Worm (Caenorhabditis elegans) whole organism, L4 larva: ENCODE results near the gene vha-13.

Experiments used
- D1046.2 ChIP-seq: fragments of 200-800 bp; sonication (Bioruptor generic); IDR thresholded peaks from 2 replicates; pipeline ENCODE4 v1.3.6; 2022; ENCODE audit warnings: missing genetic modification characterization, missing compliant biosample characterization
- F37D6.2 ChIP-seq: sonication (generic microtip); optimal IDR thresholded peaks from 2 replicates; lab custom pipeline; 2016; ENCODE audit warnings: mild to moderate bottlenecking, missing genetic modification characterization, missing compliant biosample characterization
- F44E2.7 ChIP-seq: fragments of 200-800 bp; sonication (Bioruptor generic); IDR thresholded peaks from 2 replicates; pipeline ENCODE4 v2.1.2; 2022; ENCODE audit warnings: missing genetic modification characterization, missing compliant biosample characterization
- T20F7.1 ChIP-seq: fragments of 200-800 bp; sonication (Bioruptor generic); optimal IDR thresholded peaks from 2 replicates; lab custom pipeline; 2018; ENCODE audit warnings: mild to moderate bottlenecking, missing genetic modification characterization, missing compliant biosample characterization
- aha-1 ChIP-seq: fragments of 150-350 bp; peaks from one replicate; lab custom pipeline; 2014; ENCODE audit warnings: missing biosample characterization, missing genetic modification characterization
- arid-1 ChIP-seq: fragments of 200-800 bp; sonication (Bioruptor generic); conservative IDR thresholded peaks from 2 replicates; pipeline ENCODE4 v1.3.6; 2022; ENCODE audit warnings: missing genetic modification reagents, missing genetic modification characterization, missing compliant biosample characterization
- attf-4 ChIP-seq: sonication (generic microtip); optimal IDR thresholded peaks from 3 replicates; lab custom pipeline; 2017; ENCODE audit warnings: missing biosample characterization, missing genetic modification characterization
- ceh-20 ChIP-seq: fragments of 200-800 bp; sonication (Bioruptor generic); IDR thresholded peaks from 2 replicates; pipeline ENCODE4 v1.3.6; 2022; ENCODE audit warnings: missing genetic modification reagents, missing genetic modification characterization, missing compliant biosample characterization
- ceh-28 ChIP-seq: fragments of 150-350 bp; optimal IDR thresholded peaks from 2 replicates; lab custom pipeline; 2014; ENCODE audit warnings: missing biosample characterization, missing genetic modification reagents, missing genetic modification characterization
- ceh-44 ChIP-seq: fragments of 200-800 bp; sonication (Bioruptor generic); IDR thresholded peaks from 2 replicates; pipeline ENCODE4 v1.3.6; 2022; ENCODE audit warnings: missing genetic modification reagents, missing genetic modification characterization, missing compliant biosample characterization
- ceh-82 ChIP-seq: sonication (generic microtip); optimal IDR thresholded peaks from 2 replicates; lab custom pipeline; 2017; ENCODE audit warnings: missing biosample characterization, missing genetic modification characterization
- cey-2 ChIP-seq: sonication (generic microtip); optimal IDR thresholded peaks from 3 replicates; lab custom pipeline; 2017; ENCODE audit warnings: missing genetic modification characterization, mild to moderate bottlenecking, missing compliant biosample characterization, antibody characterized with exemption, borderline replicate concordance; ENCODE audit not compliant: insufficient read depth
- daf-16 ChIP-seq, 3 experiments: sonication (generic microtip); optimal IDR thresholded peaks; 2 replicates each; lab custom pipeline; 2016 to 2017; ENCODE audit warnings: missing genetic modification characterization in 3 of 3, missing genetic modification reagents in 3 of 3, mild to moderate bottlenecking in 2 of 3, missing compliant biosample characterization in 2 of 3, missing biosample characterization in 1 of 3, moderate library complexity in 1 of 3
- dmd-9 ChIP-seq: fragments of 200-800 bp; sonication (Bioruptor generic); IDR thresholded peaks from 2 replicates; pipeline ENCODE4 v1.3.6; 2022; ENCODE audit warnings: missing genetic modification reagents, missing genetic modification characterization, missing compliant biosample characterization
- duxl-1 ChIP-seq: sonication (generic microtip); optimal IDR thresholded peaks from 2 replicates; lab custom pipeline; 2016; ENCODE audit warnings: mild to moderate bottlenecking, missing genetic modification characterization, moderate library complexity, missing compliant biosample characterization; ENCODE audit not compliant: poor library complexity
- egl-27 ChIP-seq: sonication (generic microtip); optimal IDR thresholded peaks from 3 replicates; lab custom pipeline; 2017; ENCODE audit warnings: missing biosample characterization, missing genetic modification reagents, missing genetic modification characterization
- fos-1 ChIP-seq: fragments of 150-350 bp; optimal IDR thresholded peaks from 2 replicates; lab custom pipeline; 2014; ENCODE audit warnings: missing biosample characterization, missing genetic modification characterization
- gei-8 ChIP-seq: fragments of 200-800 bp; sonication (Bioruptor generic); optimal IDR thresholded peaks from 2 replicates; lab custom pipeline; 2018; ENCODE audit warnings: mild to moderate bottlenecking, missing genetic modification characterization, missing compliant biosample characterization
- hif-1 ChIP-seq, 2 experiments: sonication (generic microtip); optimal IDR thresholded peaks; 2 replicates each; lab custom pipeline; 2016 to 2017; ENCODE audit warnings: missing compliant biosample characterization in 2 of 2, missing genetic modification characterization in 2 of 2, missing genetic modification reagents in 2 of 2, missing genotype in 2 of 2, mild to moderate bottlenecking in 1 of 2
- hmg-1.1 ChIP-seq: fragments of 200-800 bp; sonication (Bioruptor generic); IDR thresholded peaks from 2 replicates; pipeline ENCODE4 v1.3.6; 2022; ENCODE audit warnings: missing genetic modification reagents, missing genetic modification characterization, missing compliant biosample characterization
- jun-1 ChIP-seq: fragments of 150-350 bp; optimal IDR thresholded peaks from 2 replicates; lab custom pipeline; 2014; ENCODE audit warnings: missing biosample characterization, missing genetic modification reagents, missing genetic modification characterization
- lim-7 ChIP-seq: fragments of 200-800 bp; sonication (Bioruptor generic); IDR thresholded peaks from 2 replicates; pipeline ENCODE4 v1.3.6; 2022; ENCODE audit warnings: missing genetic modification characterization, missing compliant biosample characterization
- lin-15B ChIP-seq: fragments of 150-350 bp; sonication (generic microtip); optimal IDR thresholded peaks from 3 replicates; lab custom pipeline; 2014; ENCODE audit warnings: missing biosample characterization, missing genetic modification characterization
- lin-29 ChIP-seq: fragments of 200-800 bp; sonication (Bioruptor generic); IDR thresholded peaks from 2 replicates; pipeline ENCODE4 v1.3.6; 2022; ENCODE audit warnings: missing genetic modification reagents, missing genetic modification characterization, missing compliant biosample characterization
- lin-38 ChIP-seq: fragments of 200-800 bp; sonication (Bioruptor generic); IDR thresholded peaks from 2 replicates; pipeline ENCODE4 v1.3.6; 2022; ENCODE audit warnings: missing genetic modification reagents, missing genetic modification characterization, missing compliant biosample characterization
- lir-3 ChIP-seq: sonication (generic microtip); optimal IDR thresholded peaks from 2 replicates; lab custom pipeline; 2016; ENCODE audit warnings: mild to moderate bottlenecking, missing genetic modification characterization, missing compliant biosample characterization
- lsy-2 ChIP-seq, 2 experiments: fragments of 150-350 bp in 1 of 2; sonication (generic microtip) in 1 of 2; optimal IDR thresholded peaks; 2 replicates each; lab custom pipeline; 2014 to 2017; ENCODE audit warnings: missing biosample characterization in 2 of 2, missing genetic modification characterization in 2 of 2
- madf-5 ChIP-seq, 2 experiments: fragments of 200-800 bp; sonication (Bioruptor generic); IDR thresholded peaks; 2 replicates each; pipeline ENCODE4 v1.3.6; 2022; ENCODE audit warnings: missing compliant biosample characterization in 2 of 2, missing genetic modification characterization in 2 of 2
- madf-9 ChIP-seq: fragments of 200-800 bp; sonication (Bioruptor generic); conservative IDR thresholded peaks from 2 replicates; pipeline ENCODE4 v1.3.6; 2022; ENCODE audit warnings: missing genetic modification reagents, missing genetic modification characterization, missing compliant biosample characterization
- mdt-29 ChIP-seq: fragments of 200-800 bp; sonication (Bioruptor generic); IDR thresholded peaks from 2 replicates; pipeline ENCODE4 v1.3.6; 2022; ENCODE audit warnings: missing genetic modification reagents, missing genetic modification characterization, missing compliant biosample characterization
- nhr-25 ChIP-seq: sonication (generic microtip); optimal IDR thresholded peaks from 2 replicates; lab custom pipeline; 2017; ENCODE audit warnings: missing genetic modification characterization, mild to moderate bottlenecking, missing compliant biosample characterization, antibody characterized with exemption, moderate library complexity, borderline replicate concordance; ENCODE audit not compliant: insufficient read depth
- nhr-6 ChIP-seq: fragments of 150-350 bp; optimal IDR thresholded peaks from 2 replicates; lab custom pipeline; 2014; ENCODE audit warnings: missing biosample characterization, missing genetic modification characterization
- nhr-76 ChIP-seq: fragments of 150-350 bp; optimal IDR thresholded peaks from 2 replicates; lab custom pipeline; 2014; ENCODE audit warnings: missing biosample characterization, missing genetic modification characterization
- pha-4 ChIP-seq, 2 experiments: fragments of 150-350 bp in 1 of 2; fragments of 200-800 bp in 1 of 2; sonication (Bioruptor generic) in 1 of 2; IDR thresholded peaks in 1 of 2; optimal IDR thresholded peaks in 1 of 2; 2 replicates each; pipeline versions ENCODE4 v1.3.6 to Lab custom; 2014 to 2022; ENCODE audit warnings: missing genetic modification characterization in 2 of 2, missing genetic modification reagents in 2 of 2, missing biosample characterization in 1 of 2, missing compliant biosample characterization in 1 of 2
- saeg-2 ChIP-seq: fragments of 200-800 bp; sonication (Bioruptor generic); IDR thresholded peaks from 2 replicates; pipeline ENCODE4 v1.3.6; 2022; ENCODE audit warnings: missing genetic modification reagents, missing genetic modification characterization, missing compliant biosample characterization
- set-16 ChIP-seq: fragments of 200-800 bp; sonication (Bioruptor generic); IDR thresholded peaks from 2 replicates; pipeline ENCODE4 v1.3.6; 2022; ENCODE audit warnings: missing genetic modification reagents, missing genetic modification characterization, missing compliant biosample characterization
- skn-1 ChIP-seq: fragments of 150-350 bp; optimal IDR thresholded peaks from 2 replicates; lab custom pipeline; 2014; ENCODE audit warnings: missing biosample characterization, missing genetic modification characterization
- snpc-4 ChIP-seq: fragments of 150-350 bp; optimal IDR thresholded peaks from 2 replicates; lab custom pipeline; 2014; ENCODE audit warnings: missing biosample characterization, missing genetic modification characterization
- tag-97 ChIP-seq: fragments of 200-800 bp; sonication (Bioruptor generic); IDR thresholded peaks from 2 replicates; pipeline ENCODE4 v1.3.6; 2022; ENCODE audit warnings: missing genetic modification characterization, missing compliant biosample characterization
- unc-130 ChIP-seq: sonication (generic microtip); optimal IDR thresholded peaks from 2 replicates; lab custom pipeline; 2016; ENCODE audit warnings: missing genetic modification reagents, missing genetic modification characterization, missing compliant biosample characterization
- vab-7 ChIP-seq: fragments of 200-800 bp; sonication (Bioruptor generic); IDR thresholded peaks from 2 replicates; pipeline ENCODE4 v1.3.6; 2022; ENCODE audit warnings: missing genetic modification reagents, missing genetic modification characterization, missing compliant biosample characterization
- zfp-2 ChIP-seq: sonication (generic microtip); optimal IDR thresholded peaks from 2 replicates; lab custom pipeline; 2016; ENCODE audit warnings: mild to moderate bottlenecking, missing genetic modification characterization, missing compliant biosample characterization
- zip-11 ChIP-seq: fragments of 200-800 bp; sonication (Bioruptor generic); IDR thresholded peaks from 2 replicates; pipeline ENCODE4 v1.3.6; 2022; ENCODE audit warnings: missing genetic modification characterization, missing compliant biosample characterization
- zip-2 ChIP-seq: fragments of 150-350 bp; optimal IDR thresholded peaks from 2 replicates; lab custom pipeline; 2014; ENCODE audit warnings: missing biosample characterization, missing genetic modification characterization
- ztf-7 ChIP-seq: fragments of 150-350 bp; optimal IDR thresholded peaks from 2 replicates; lab custom pipeline; 2014; ENCODE audit warnings: missing biosample characterization, missing genetic modification characterization

vha-13 gene

DNA sequence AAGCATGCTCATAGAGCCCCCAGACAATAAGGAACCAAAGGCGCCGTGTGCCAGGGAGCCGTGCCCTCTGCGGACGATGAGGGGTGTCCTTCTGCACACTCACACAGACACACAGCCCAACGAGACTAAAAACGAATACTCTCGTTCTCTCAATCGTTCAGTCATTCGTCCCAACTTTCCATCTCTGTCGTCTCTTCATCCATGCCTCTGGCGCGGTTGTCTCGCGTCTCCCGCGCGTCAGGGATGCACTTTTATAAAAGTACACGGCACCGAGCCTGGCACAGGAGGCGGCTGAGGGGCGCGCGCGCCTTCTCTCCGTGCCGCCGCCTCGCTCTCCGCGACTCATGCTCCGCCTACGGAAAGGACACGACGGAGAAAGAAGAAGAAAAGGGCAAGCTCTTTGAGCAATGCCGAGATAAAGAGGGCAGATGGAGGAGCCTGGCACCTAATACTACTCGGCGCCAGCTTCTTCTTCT lies 15.0 kb downstream of the vha-13 start (continued):
- peak; percentile 21; the same call in 1 of the 2 replicates for TF ChIP-seq ceh-44 (GFP tag; lab: Robert Waterston, UW)
- TF ChIP-seq madf-9 (GFP tag; lab: Robert Waterston, UW), result peak; percentile 99
- no peak for TF ChIP-seq zfp-2
- no peak for TF ChIP-seq gei-8 (GFP tag; lab: Kevin White, UChicago)
- no peak for TF ChIP-seq nhr-76 (tag; lab: Kevin White, UChicago)
- TF ChIP-seq pha-4 (GFP tag; IDR thresholded peaks at IDR 0.05; lab: Robert Waterston, UW), result peak; percentile 74; the same call in 1 of the 2 replicates
- TF ChIP-seq pha-4 (tag; optimal IDR thresholded peaks at IDR 0.05; lab: Kevin White, UChicago), result no peak
- TF ChIP-seq mdt-29 (GFP tag; lab: Robert Waterston, UW), result no peak
- no peak for TF ChIP-seq lin-29 (GFP tag; lab: Robert Waterston, UW)
- TF ChIP-seq aha-1 (tag; lab: Kevin White, UChicago), result peak; percentile 96
- no peak for TF ChIP-seq cey-2
- no peak for TF ChIP-seq lin-15B
- TF ChIP-seq zip-2 (tag; lab: Kevin White, UChicago), result peak; percentile 6
- no peak for TF ChIP-seq T20F7.1 (GFP tag; lab: Kevin White, UChicago)
- TF ChIP-seq zip-11 (GFP tag; lab: Robert Waterston, UW), result no peak
- TF ChIP-seq saeg-2 (GFP tag; lab: Robert Waterston, UW), result 0 out of 2 replicates have a peak, but pooled peaks have one; percentile 80
- TF ChIP-seq lir-3 (tag; lab: Kevin White, UChicago), result peak; percentile 45
- no peak for TF ChIP-seq fos-1 (tag; lab: Kevin White, UChicago)
- TF ChIP-seq arid-1 (GFP tag; lab: Robert Waterston, UW), result peak; percentile 50; the same call in 1 of the 2 replicates
- no peak for TF ChIP-seq ztf-7 (tag; lab: Kevin White, UChicago)
- TF ChIP-seq hif-1 (tag; optimal IDR thresholded peaks at IDR 0.05; lab: Kevin White, UChicago), result peak in 1 of 2 experiments; percentile 82
- TF ChIP-seq skn-1 (tag; lab: Kevin White, UChicago), result no peak
- peak; percentile 92 for TF ChIP-seq hmg-1.1
- TF ChIP-seq lim-7 (GFP tag; lab: Robert Waterston, UW), result no peak
- TF ChIP-seq ceh-82 (tag; lab: Kevin White, UChicago), result no peak
- no peak for TF ChIP-seq jun-1 (tag; lab: Kevin White, UChicago)
- peak; percentile 66; the same call in 1 of the 2 replicates for TF ChIP-seq ceh-20 (GFP tag; lab: Robert Waterston, UW)
- no peak for TF ChIP-seq D1046.2
- TF ChIP-seq snpc-4 (tag; lab: Kevin White, UChicago), result no peak
- TF ChIP-seq daf-16 (GFP tag; optimal IDR thresholded peaks at IDR 0.05; lab: Kevin White, UChicago), result peak; percentile 44 to 58
- peak; percentile 69 for TF ChIP-seq daf-16 (tag; optimal IDR thresholded peaks at IDR 0.05; lab: Kevin White, UChicago)
- peak; percentile 87 for TF ChIP-seq F37D6.2
- TF ChIP-seq attf-4 (tag; lab: Kevin White, UChicago), result peak; percentile 45
- TF ChIP-seq nhr-6 (tag; lab: Kevin White, UChicago), result peak; percentile 27
- TF ChIP-seq lsy-2 (tag; optimal IDR thresholded peaks at IDR 0.05; lab: Kevin White, UChicago), result peak; percentile 65 to 79
- no peak for TF ChIP-seq ceh-28 (tag; lab: Kevin White, UChicago)
- TF ChIP-seq tag-97 (GFP tag; lab: Robert Waterston, UW), result no peak
- TF ChIP-seq, all 104 proteins: peak for 52

DNA sequence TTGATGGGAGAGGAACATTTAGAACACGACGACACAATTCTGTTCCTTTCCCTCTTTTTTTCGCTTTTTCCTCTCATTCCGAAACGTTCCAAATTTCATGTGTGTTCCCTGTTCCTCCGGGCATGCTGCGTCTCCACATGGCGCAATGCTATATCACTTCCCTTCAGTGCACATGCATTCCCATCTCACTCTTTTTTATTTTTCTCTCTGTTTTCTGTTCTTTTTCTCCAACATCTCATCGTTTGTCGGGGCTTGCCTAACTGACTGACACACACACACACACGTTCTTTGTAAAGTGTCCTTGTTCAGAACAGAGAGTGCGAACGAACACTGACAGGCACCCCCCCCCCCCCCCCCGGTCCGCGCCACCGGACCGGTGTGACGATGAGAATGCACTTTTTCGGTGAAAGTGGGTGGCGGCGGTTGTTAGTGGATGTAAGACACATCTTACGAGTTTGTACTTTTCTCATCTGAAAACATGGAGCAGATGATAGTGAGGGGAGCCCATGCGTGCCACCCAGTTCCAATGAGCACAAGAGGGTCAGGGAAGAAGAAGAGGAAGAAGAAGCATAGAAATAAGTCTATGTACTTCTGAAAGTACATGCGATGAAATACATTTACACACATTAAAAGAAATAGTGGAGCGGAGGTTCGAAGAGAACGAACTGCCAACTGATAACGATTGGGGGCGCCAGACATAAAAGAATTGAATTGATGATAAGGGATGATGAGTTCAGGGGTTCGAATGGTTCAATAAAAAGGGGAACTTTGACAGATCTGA lies 17.0 kb downstream of the vha-13 start:
- TF ChIP-seq nhr-25 (tag; lab: Kevin White, UChicago) (peak; percentile 90), daf-16 (GFP tag; optimal IDR thresholded peaks at IDR 0.05; lab: Kevin White, UChicago) (no peak), daf-16 (tag; optimal IDR thresholded peaks at IDR 0.05; lab: Kevin White, UChicago) (peak; percentile 65), jun-1 (tag; lab: Kevin White, UChicago) (no peak), mdt-29 (GFP tag; lab: Robert Waterston, UW) (no peak), duxl-1 (tag; lab: Kevin White, UChicago) (peak; percentile 57), arid-1 (GFP tag; lab: Robert Waterston, UW) (no peak), unc-130 (no peak), zip-11 (GFP tag; lab: Robert Waterston, UW) (no peak), ceh-20 (GFP tag; lab: Robert Waterston, UW) (peak; percentile 55), F44E2.7 (GFP tag; lab: Robert Waterston, UW) (no peak), vab-7 (GFP tag; lab: Robert Waterston, UW) (no peak), set-16 (GFP tag; lab: Robert Waterston, UW) (peak; percentile 91), egl-27 (tag; lab: Kevin White, UChicago) (no peak), lin-38 (no peak; the same call in 1 of the 2 replicates), dmd-9 (GFP tag; lab: Robert Waterston, UW) (no peak), madf-5 (GFP tag; IDR thresholded peaks at IDR 0.05; lab: Robert Waterston, UW) (no peak), lsy-2 (tag; optimal IDR thresholded peaks at IDR 0.05; lab: Kevin White, UChicago) (peak; percentile 38 to 68), gei-8 (GFP tag; lab: Kevin White, UChicago) (no peak), F37D6.2 (no peak)
